Fruit fly (Drosophila melanogaster) whole organism, wandering third instar larva: Measurements from ENCODE around the gene indra.

Source experiments
- Hr78 ChIP-seq: fragments of >200 bp; optimal IDR thresholded peaks from 2 replicates; lab custom pipeline; 2017; ENCODE audit warnings: missing biosample characterization, missing genetic modification characterization
- ey ChIP-seq: fragments of 200-800 bp; sonication (Bioruptor generic); optimal IDR thresholded peaks from 2 replicates; lab custom pipeline; 2016; ENCODE audit warnings: missing biosample characterization, missing genetic modification characterization
- sage ChIP-seq: fragments of 200-800 bp; sonication (Bioruptor generic); optimal IDR thresholded peaks from 2 replicates; lab custom pipeline; 2016; ENCODE audit warnings: missing biosample characterization, mild to moderate bottlenecking, missing genetic modification characterization
- woc ChIP-seq: sonication (Bioruptor generic); optimal IDR thresholded peaks from 2 replicates; lab custom pipeline; 2016; ENCODE audit warnings: missing biosample characterization, mild to moderate bottlenecking, missing genetic modification characterization

indra gene

dm6 chr3L:1294835-1295234, 47.4 kb downstream of the indra start:
- TF ChIP-seq sage (no peak), woc (no peak), ey (GFP tag; lab: Kevin White, UChicago) (no peak), Hr78 (GFP tag; lab: Kevin White, UChicago) (no peak)
